Fruit fly (Drosophila melanogaster) whole organism, prepupa: ENCODE results near the gene CG42246.

Experiments used
- CG10631 ChIP-seq: fragments of 200-800 bp; sonication (Bioruptor generic); optimal IDR thresholded peaks from 2 replicates; lab custom pipeline; 2016; ENCODE audit warnings: missing biosample characterization, missing genetic modification characterization
- CG10669 ChIP-seq: fragments of 200-800 bp; sonication (Bioruptor generic); optimal IDR thresholded peaks from 3 replicates; lab custom pipeline; 2018; ENCODE audit warnings: missing biosample characterization, mild to moderate bottlenecking, missing genetic modification characterization, moderate library complexity
- CG11762 ChIP-seq: fragments of 200-800 bp; sonication (Bioruptor generic); optimal IDR thresholded peaks from 3 replicates; lab custom pipeline; 2016; ENCODE audit warnings: missing biosample characterization, missing genetic modification characterization; ENCODE audit not compliant: insufficient read depth
- CG15336 ChIP-seq: fragments of 200-800 bp; sonication (Bioruptor generic); IDR thresholded peaks from 2 replicates; pipeline ENCODE4 v1.3.6; 2022; ENCODE audit warnings: missing biosample characterization, missing genetic modification characterization
- CG1621 ChIP-seq: fragments of 200-800 bp; sonication (Bioruptor generic); optimal IDR thresholded peaks from 3 replicates; lab custom pipeline; 2018; ENCODE audit warnings: missing biosample characterization, mild to moderate bottlenecking, missing genetic modification characterization
- CG3032 ChIP-seq: fragments of 200-800 bp; optimal IDR thresholded peaks from 2 replicates; lab custom pipeline; 2019; ENCODE audit warnings: missing biosample characterization, mild to moderate bottlenecking, missing genetic modification characterization, moderate library complexity
- CG34406 ChIP-seq: fragments of 200-800 bp; sonication (Bioruptor generic); optimal IDR thresholded peaks from 3 replicates; lab custom pipeline; 2016; ENCODE audit warnings: missing biosample characterization, missing genetic modification characterization
- CG3919 ChIP-seq: fragments of 200-800 bp; sonication (Bioruptor generic); optimal IDR thresholded peaks from 3 replicates; lab custom pipeline; 2016; ENCODE audit warnings: missing biosample characterization, missing genetic modification characterization
- CG4318 ChIP-seq: fragments of 200-800 bp; sonication (Bioruptor generic); optimal IDR thresholded peaks from 3 replicates; lab custom pipeline; 2017; ENCODE audit warnings: missing biosample characterization, mild to moderate bottlenecking, missing genetic modification characterization
- CG6163 ChIP-seq: fragments of 200-800 bp; sonication (Bioruptor generic); IDR thresholded peaks from 3 replicates; pipeline ENCODE4 v1.3.6; 2022; ENCODE audit warnings: missing biosample characterization, missing genetic modification characterization
- CG6792 ChIP-seq: fragments of 200-800 bp; sonication (Bioruptor generic); optimal IDR thresholded peaks from 3 replicates; lab custom pipeline; 2016; ENCODE audit warnings: missing biosample characterization, missing genetic modification characterization
- CG6808 ChIP-seq: fragments of 200-800 bp; sonication (Bioruptor generic); optimal IDR thresholded peaks from 3 replicates; lab custom pipeline; 2017; ENCODE audit warnings: missing biosample characterization, missing genetic modification characterization, mild to moderate bottlenecking, moderate library complexity, missing genetic modification reagents
- CG7368 ChIP-seq: fragments of 200-800 bp; sonication (Bioruptor generic); optimal IDR thresholded peaks from 3 replicates; lab custom pipeline; 2016; ENCODE audit warnings: missing biosample characterization, missing genetic modification characterization
- CG8119 ChIP-seq: fragments of 200-800 bp; sonication (Bioruptor generic); IDR thresholded peaks from 3 replicates; pipeline ENCODE4 v1.3.6; 2022; ENCODE audit warnings: missing biosample characterization, missing genetic modification characterization
- CG8319 ChIP-seq: fragments of 200-800 bp; sonication (Bioruptor generic); optimal IDR thresholded peaks from 3 replicates; lab custom pipeline; 2016; ENCODE audit warnings: missing biosample characterization, missing genetic modification characterization
- CG8632 ChIP-seq: fragments of 200-800 bp; sonication (Bioruptor generic); optimal IDR thresholded peaks from 3 replicates; lab custom pipeline; 2016; ENCODE audit warnings: missing biosample characterization, missing genetic modification characterization
- Eip75B ChIP-seq: fragments of 200-800 bp; sonication (Bioruptor generic); optimal IDR thresholded peaks from 3 replicates; lab custom pipeline; 2016; ENCODE audit warnings: missing biosample characterization, missing genetic modification characterization
- Eip78C ChIP-seq: fragments of 200-800 bp; sonication (Bioruptor generic); peaks from one replicate; lab custom pipeline; 2016; ENCODE audit warnings: missing biosample characterization, missing genetic modification characterization
- Eip93F ChIP-seq: fragments of 200-800 bp; sonication (Bioruptor generic); optimal IDR thresholded peaks from 2 replicates; lab custom pipeline; 2016; ENCODE audit warnings: missing biosample characterization, mild to moderate bottlenecking, missing genetic modification characterization
- Ets21C ChIP-seq: fragments of 200-800 bp; sonication (Bioruptor generic); optimal IDR thresholded peaks from 3 replicates; lab custom pipeline; 2016; ENCODE audit warnings: missing biosample characterization, missing genetic modification characterization
- Ets96B ChIP-seq: fragments of 200-800 bp; optimal IDR thresholded peaks from 2 replicates; lab custom pipeline; 2019; ENCODE audit warnings: missing biosample characterization, mild to moderate bottlenecking, missing genetic modification characterization, moderate library complexity
- Gug ChIP-seq: fragments of 200-800 bp; sonication (Bioruptor generic); IDR thresholded peaks from 2 replicates; pipeline ENCODE4 v1.3.6; 2022; ENCODE audit warnings: missing biosample characterization, missing genetic modification characterization
- Hr38 ChIP-seq: sonication (Bioruptor generic); optimal IDR thresholded peaks from 2 replicates; lab custom pipeline; 2016; ENCODE audit warnings: missing biosample characterization, missing genetic modification characterization
- Hr39 ChIP-seq: fragments of 200-800 bp; sonication (Bioruptor generic); optimal IDR thresholded peaks from 2 replicates; lab custom pipeline; 2016; ENCODE audit warnings: missing biosample characterization, missing genetic modification characterization
- Met ChIP-seq: fragments of 200-800 bp; sonication (Bioruptor generic); optimal IDR thresholded peaks from 3 replicates; lab custom pipeline; 2016; ENCODE audit warnings: missing biosample characterization, missing genetic modification characterization
- OdsH ChIP-seq: fragments of 200-800 bp; sonication (Bioruptor generic); optimal IDR thresholded peaks from 3 replicates; lab custom pipeline; 2016; ENCODE audit warnings: missing biosample characterization, missing genetic modification characterization
- Sox102F ChIP-seq: fragments of 200-800 bp; sonication (Bioruptor generic); optimal IDR thresholded peaks from 2 replicates; lab custom pipeline; 2016; ENCODE audit warnings: missing biosample characterization, mild to moderate bottlenecking, missing genetic modification characterization
- Sox14 ChIP-seq: fragments of 200-800 bp; sonication (Bioruptor generic); optimal IDR thresholded peaks from 3 replicates; lab custom pipeline; 2016; ENCODE audit warnings: missing biosample characterization, missing genetic modification characterization
- Sox15 ChIP-seq: fragments of 200-800 bp; sonication (Bioruptor generic); optimal IDR thresholded peaks from 3 replicates; lab custom pipeline; 2016; ENCODE audit warnings: missing biosample characterization, missing genetic modification characterization
- achi ChIP-seq: fragments of 200-800 bp; sonication (Bioruptor generic); optimal IDR thresholded peaks from 3 replicates; lab custom pipeline; 2016; ENCODE audit warnings: missing biosample characterization, missing genetic modification characterization
- acj6 ChIP-seq: fragments of 200-800 bp; sonication (Bioruptor generic); optimal IDR thresholded peaks from 3 replicates; lab custom pipeline; 2016; ENCODE audit warnings: missing biosample characterization, missing genetic modification characterization
- dsx ChIP-seq: fragments of 200-800 bp; optimal IDR thresholded peaks from 3 replicates; lab custom pipeline; 2019; ENCODE audit warnings: missing biosample characterization, mild to moderate bottlenecking, missing genetic modification characterization, moderate library complexity; ENCODE audit not compliant: poor library complexity, severe bottlenecking
- eg ChIP-seq: fragments of 200-800 bp; sonication (Bioruptor generic); IDR thresholded peaks from 3 replicates; pipeline ENCODE4 v1.3.6; 2022; ENCODE audit warnings: missing biosample characterization, missing genetic modification characterization
- fd85E ChIP-seq: fragments of 200-800 bp; sonication (Bioruptor generic); optimal IDR thresholded peaks from 3 replicates; lab custom pipeline; 2016; ENCODE audit warnings: missing biosample characterization, missing genetic modification characterization
- spab ChIP-seq: fragments of 200-800 bp; sonication (Bioruptor generic); optimal IDR thresholded peaks from 2 replicates; lab custom pipeline; 2017; ENCODE audit warnings: missing biosample characterization, mild to moderate bottlenecking, missing genetic modification characterization, missing genetic modification reagents
- ss ChIP-seq, 2 experiments: fragments of 200-800 bp; sonication (Bioruptor generic); optimal IDR thresholded peaks; 2 replicates in 1 of 2; 3 replicates in 1 of 2; lab custom pipeline; 2017 to 2018; ENCODE audit warnings: mild to moderate bottlenecking in 2 of 2, missing biosample characterization in 2 of 2, missing genetic modification characterization in 2 of 2, moderate library complexity in 1 of 2
- topi ChIP-seq: fragments of 200-800 bp; sonication (Bioruptor generic); optimal IDR thresholded peaks from 3 replicates; lab custom pipeline; 2016; ENCODE audit warnings: missing biosample characterization, missing genetic modification characterization

The CG42246 gene

dm6 chrX:7424742-7425141, 13.0 kb upstream of the CG42246 start, which contains the start of gene CG15036:
Gene CG15036, minus strand, starts transcription at chrX:7424842.
- TF ChIP-seq CG6792 (GFP tag; lab: Kevin White, UChicago) (no peak), Sox102F (GFP tag; lab: Kevin White, UChicago) (no peak), Met (GFP tag; lab: Kevin White, UChicago) (no peak), CG3919 (GFP tag; lab: Kevin White, UChicago) (no peak)

DNA sequence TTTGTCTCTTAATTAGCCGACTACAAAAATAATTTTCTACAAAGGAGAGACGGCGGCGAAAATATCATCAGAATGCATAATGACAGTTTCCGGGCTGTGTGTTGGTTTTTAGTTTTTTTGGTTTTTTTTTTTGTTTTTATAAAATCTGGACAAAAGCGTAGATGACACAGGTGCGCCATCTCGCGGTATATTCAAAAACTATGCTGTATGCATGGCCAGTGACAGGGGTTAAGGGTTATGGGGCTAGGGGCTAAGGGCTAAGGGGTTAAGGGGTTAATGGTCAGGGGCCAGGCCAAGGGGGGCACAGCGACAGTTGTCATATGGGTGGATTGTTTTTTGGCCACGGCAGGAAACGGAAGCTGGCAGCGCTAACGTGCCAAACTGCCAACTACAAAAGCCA, 10.9 kb upstream of the CG42246 start:
- no peak for TF ChIP-seq CG7368 (GFP tag; lab: Kevin White, UChicago)
- TF ChIP-seq Eip78C, result no peak
- no peak for TF ChIP-seq topi (GFP tag; lab: Kevin White, UChicago)
- no peak for TF ChIP-seq Ets96B (tag; lab: Kevin White, UChicago)
- TF ChIP-seq CG6792 (GFP tag; lab: Kevin White, UChicago), result no peak
- no peak for TF ChIP-seq CG6808 (GFP tag; lab: Kevin White, UChicago)
- no peak for TF ChIP-seq CG10631
- no peak for TF ChIP-seq achi (GFP tag; lab: Kevin White, UChicago)
- no peak for TF ChIP-seq CG8319 (GFP tag; lab: Kevin White, UChicago)
- no peak for TF ChIP-seq Gug (GFP tag; lab: Robert Waterston, UW)
- TF ChIP-seq ss (GFP tag; optimal IDR thresholded peaks at IDR 0.05; lab: Kevin White, UChicago), result no peak
- no peak for TF ChIP-seq Sox14
- TF ChIP-seq Hr38 (GFP tag; lab: Kevin White, UChicago), result no peak
- no peak for TF ChIP-seq CG6163 (GFP tag; lab: Robert Waterston, UW)
- TF ChIP-seq CG1621 (tag; lab: Kevin White, UChicago), result no peak
- no peak for TF ChIP-seq CG4318
- no peak for TF ChIP-seq CG10669 (GFP tag; lab: Kevin White, UChicago)

DNA sequence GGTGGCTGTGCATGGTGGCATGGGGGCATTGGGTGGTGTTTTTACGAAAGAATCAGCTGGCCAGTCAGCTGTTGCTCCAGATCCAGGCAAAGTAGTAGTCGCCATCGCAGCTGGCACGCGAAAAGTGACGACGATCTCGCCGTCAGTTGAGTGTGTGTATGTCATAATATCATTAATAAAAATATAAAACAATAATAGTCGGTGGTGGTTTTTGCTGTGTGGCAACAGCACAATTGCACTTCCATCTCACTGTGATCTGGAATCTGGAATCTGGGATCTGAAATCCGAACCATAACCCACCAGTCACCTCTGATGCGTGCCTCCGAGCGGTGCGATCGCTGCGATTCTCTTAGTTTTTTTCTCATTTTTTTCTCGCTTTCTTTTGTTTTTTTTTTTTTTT, 6.6 kb upstream of the CG42246 start, which contains the start of gene rumpel:
Gene rumpel (plus strand): TSS at position 301 of the 400 bp plus-strand sequence.
- TF ChIP-seq CG11762 (GFP tag; lab: Kevin White, UChicago), result no peak
- no peak for TF ChIP-seq CG7368 (GFP tag; lab: Kevin White, UChicago)
- no peak for TF ChIP-seq Sox15 (GFP tag; lab: Kevin White, UChicago)
- no peak for TF ChIP-seq CG6792 (GFP tag; lab: Kevin White, UChicago)
- no peak for TF ChIP-seq Ets21C
- TF ChIP-seq Hr38 (GFP tag; lab: Kevin White, UChicago), result no peak
- TF ChIP-seq OdsH (GFP tag; lab: Kevin White, UChicago), result no peak
- TF ChIP-seq CG34406, result no peak
- no peak for TF ChIP-seq Hr39
- TF ChIP-seq Eip93F (GFP tag; lab: Kevin White, UChicago), result no peak
- TF ChIP-seq Gug (GFP tag; lab: Robert Waterston, UW), result no peak
- TF ChIP-seq spab (GFP tag; lab: Kevin White, UChicago), result no peak
- TF ChIP-seq topi (GFP tag; lab: Kevin White, UChicago), result no peak

- TF ChIP-seq CG15336 (GFP tag; lab: Robert Waterston, UW) (no peak), CG8119 (GFP tag; lab: Robert Waterston, UW) (no peak), Sox14 (no peak), CG34406 (no peak), Gug (GFP tag; lab: Robert Waterston, UW) (no peak), eg (GFP tag; lab: Robert Waterston, UW) (no peak), CG4318 (no peak), CG7368 (GFP tag; lab: Kevin White, UChicago) (no peak), achi (GFP tag; lab: Kevin White, UChicago) (no peak), Ets21C (no peak), Sox102F (GFP tag; lab: Kevin White, UChicago) (no peak), acj6 (GFP tag; lab: Kevin White, UChicago) (no peak), Eip93F (GFP tag; lab: Kevin White, UChicago) (no peak), dsx (no peak), CG8632 (GFP tag; lab: Kevin White, UChicago) (no peak), fd85E (no peak), CG3032 (tag; lab: Kevin White, UChicago) (no peak), Eip75B (GFP tag; lab: Kevin White, UChicago) (no peak)
Observed at dm6 chrX:7417875-7418274, 6.2 kb upstream of the CG42246 start.
